Worm (Caenorhabditis elegans) whole organism, L1 larva: ENCODE results near the gene gos-28.

Experiments used
- aha-1 ChIP-seq: fragments of 150-350 bp; optimal IDR thresholded peaks from 2 replicates; lab custom pipeline; 2014; ENCODE audit warnings: missing biosample characterization, missing genetic modification characterization
- aly-2 ChIP-seq: fragments of 150-350 bp; optimal IDR thresholded peaks from 2 replicates; lab custom pipeline; 2014; ENCODE audit warnings: missing biosample characterization, missing genetic modification characterization
- ceh-8 ChIP-seq: fragments of 200-800 bp; sonication (Bioruptor generic); optimal IDR thresholded peaks from 2 replicates; lab custom pipeline; 2018; ENCODE audit warnings: mild to moderate bottlenecking, missing genetic modification characterization, moderate library complexity, missing compliant biosample characterization
- efl-1 ChIP-seq, 4 experiments: fragments of 150-350 bp; optimal IDR thresholded peaks in 3 of 4; peaks in 1 of 4; 1 replicate in 1 of 4; 2 replicates in 3 of 4; lab custom pipeline; 2014; ENCODE audit warnings: missing biosample characterization in 2 of 4, missing genetic modification characterization in 2 of 4, missing genetic modification reagents in 2 of 4
- efl-3 ChIP-seq: fragments of 200-800 bp; sonication (Bioruptor generic); optimal IDR thresholded peaks from 2 replicates; lab custom pipeline; 2018; ENCODE audit warnings: mild to moderate bottlenecking, missing genetic modification characterization, missing compliant biosample characterization
- elt-2 ChIP-seq: sonication (generic microtip); optimal IDR thresholded peaks from 2 replicates; lab custom pipeline; 2016; ENCODE audit warnings: missing genetic modification characterization, mild to moderate bottlenecking, inconsistent platforms, missing compliant biosample characterization, missing genetic modification reagents
- hlh-4 ChIP-seq: sonication (generic microtip); optimal IDR thresholded peaks from 2 replicates; lab custom pipeline; 2016; ENCODE audit warnings: mild to moderate bottlenecking, missing genetic modification characterization, missing compliant biosample characterization
- lin-35 ChIP-seq, 2 experiments: fragments of 150-350 bp; optimal IDR thresholded peaks; 2 replicates each; lab custom pipeline; 2014; ENCODE audit warnings: missing biosample characterization in 2 of 2, missing genetic modification characterization in 2 of 2, missing genetic modification reagents in 2 of 2
- nhr-237 ChIP-seq: fragments of 150-350 bp; optimal IDR thresholded peaks from 2 replicates; lab custom pipeline; 2014; ENCODE audit warnings: missing biosample characterization, missing genetic modification characterization
- nhr-84 ChIP-seq: sonication (generic microtip); optimal IDR thresholded peaks from 2 replicates; lab custom pipeline; 2017; ENCODE audit warnings: missing biosample characterization, missing genetic modification characterization
- nhr-90 ChIP-seq: sonication (generic microtip); optimal IDR thresholded peaks from 2 replicates; lab custom pipeline; 2016; ENCODE audit warnings: mild to moderate bottlenecking, missing genetic modification characterization, missing compliant biosample characterization; ENCODE audit not compliant: poor library complexity
- skn-1 ChIP-seq: fragments of 150-350 bp; optimal IDR thresholded peaks from 2 replicates; lab custom pipeline; 2014; ENCODE audit warnings: missing biosample characterization, missing genetic modification characterization
- snpc-4 ChIP-seq: fragments of 150-350 bp; optimal IDR thresholded peaks from 2 replicates; lab custom pipeline; 2014; ENCODE audit warnings: missing biosample characterization, missing genetic modification characterization
- snu-23 ChIP-seq: sonication (generic microtip); optimal IDR thresholded peaks from 2 replicates; lab custom pipeline; 2016; ENCODE audit warnings: missing genetic modification characterization, missing compliant biosample characterization
- sptf-1 ChIP-seq: fragments of 150-350 bp; optimal IDR thresholded peaks from 2 replicates; lab custom pipeline; 2014; ENCODE audit warnings: missing biosample characterization, missing genetic modification characterization
- swsn-7 ChIP-seq: sonication (generic microtip); optimal IDR thresholded peaks from 2 replicates; lab custom pipeline; 2016; ENCODE audit warnings: missing genetic modification characterization, missing compliant biosample characterization
- tlp-1 ChIP-seq: fragments of 150-350 bp; optimal IDR thresholded peaks from 2 replicates; lab custom pipeline; 2014; ENCODE audit warnings: missing biosample characterization, missing genetic modification characterization
- unc-130 ChIP-seq: fragments of 150-350 bp; optimal IDR thresholded peaks from 2 replicates; lab custom pipeline; 2017; ENCODE audit warnings: missing biosample characterization, missing genetic modification characterization, inconsistent platforms
- unc-62 ChIP-seq: fragments of 150-350 bp; optimal IDR thresholded peaks from 2 replicates; lab custom pipeline; 2014; ENCODE audit warnings: missing biosample characterization, missing genetic modification reagents, missing genetic modification characterization
- ztf-11 ChIP-seq, 2 experiments: sonication (generic microtip); optimal IDR thresholded peaks; 2 replicates each; lab custom pipeline; 2016 to 2017; ENCODE audit warnings: missing genetic modification characterization in 2 of 2, missing biosample characterization in 1 of 2, missing compliant biosample characterization in 1 of 2

Gene gos-28

ce11 chrIII:7298045-7298444, 50.9 kb downstream of the gos-28 start (continued):
- no peak for TF ChIP-seq efl-3 (GFP tag; lab: Kevin White, UChicago)
- no peak for TF ChIP-seq aha-1 (tag; lab: Kevin White, UChicago)
- peak; percentile 14 for TF ChIP-seq snu-23 (GFP tag; lab: Kevin White, UChicago)
- TF ChIP-seq ztf-11 (tag; optimal IDR thresholded peaks at IDR 0.05; lab: Kevin White, UChicago) = no peak
- TF ChIP-seq ceh-8 (GFP tag; lab: Kevin White, UChicago) = no peak
- no peak for TF ChIP-seq skn-1 (tag; lab: Kevin White, UChicago)
- no peak for TF ChIP-seq sptf-1 (tag; lab: Kevin White, UChicago)
- TF ChIP-seq efl-1 (optimal IDR thresholded peaks at IDR 0.05; lab: Kevin White, UChicago) = no peak
- TF ChIP-seq efl-1 (GFP tag; optimal IDR thresholded peaks at IDR 0.05 in 1 of 2; lab: Kevin White, UChicago) = peak in 1 of 2 experiments; percentile 85
- no peak for TF ChIP-seq lin-35 (GFP tag; optimal IDR thresholded peaks at IDR 0.05; lab: Kevin White, UChicago)
- no peak for TF ChIP-seq hlh-4
- no peak for TF ChIP-seq unc-130 (tag; lab: Kevin White, UChicago)
- no peak for TF ChIP-seq nhr-237
- no peak for TF ChIP-seq unc-62 (GFP tag; lab: Kevin White, UChicago)
- no peak for TF ChIP-seq elt-2 (tag; lab: Kevin White, UChicago)
- TF ChIP-seq nhr-84 = no peak
- TF ChIP-seq swsn-7 (tag; lab: Kevin White, UChicago) = no peak
- TF ChIP-seq snpc-4 (tag; lab: Kevin White, UChicago) = no peak
- no peak for TF ChIP-seq tlp-1 (tag; lab: Kevin White, UChicago)
- TF ChIP-seq aly-2 (tag; lab: Kevin White, UChicago) = no peak
- no peak for TF ChIP-seq nhr-90 (tag; lab: Kevin White, UChicago)
